Worm (Caenorhabditis elegans): ENCODE data around the gene F09B12.3.

F09B12.3 gene

ce11 chrX:15128184-15128583 lies 30.4 kb upstream of the F09B12.3 start:
- no peak for TF ChIP-seq T07F8.4 (tag; optimal IDR thresholded peaks at IDR 0.05)

DNA sequence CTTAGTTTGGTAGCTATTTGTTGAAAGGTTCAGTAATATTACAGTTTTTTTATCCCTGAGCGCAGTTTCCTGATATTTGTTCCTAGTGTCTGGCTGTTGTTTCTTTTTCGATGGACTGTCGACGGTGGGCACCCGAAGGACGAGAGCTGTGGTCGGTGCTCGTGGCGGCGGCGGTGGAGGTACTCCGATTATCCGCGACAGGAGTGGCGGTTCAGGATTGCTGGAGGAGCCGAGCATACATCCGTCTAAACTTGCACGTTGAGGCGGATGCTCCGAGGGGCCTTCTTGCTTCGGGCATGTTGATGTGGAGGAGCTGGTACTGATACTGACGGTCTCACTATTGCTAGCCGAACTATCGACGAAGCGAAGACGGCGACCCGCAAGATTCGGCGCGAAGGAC lies 29.6 kb upstream of the F09B12.3 start:
- TF ChIP-seq madf-3 (GFP tag; IDR thresholded peaks at IDR 0.05): no peak
- no peak for TF ChIP-seq F49E8.2 (tag; optimal IDR thresholded peaks at IDR 0.05; ENCODE audit: insufficient read depth)
- TF ChIP-seq cebp-2 (GFP tag; IDR thresholded peaks at IDR 0.05): 0 out of 2 replicates have a peak, but pooled peaks have one; percentile 9
- TF ChIP-seq egrh-3 (GFP tag; IDR thresholded peaks at IDR 0.05): peak; percentile 67; the same call in 1 of the 2 replicates
- TF ChIP-seq Y53F4B.3 (GFP tag; IDR thresholded peaks at IDR 0.05): no peak
- TF ChIP-seq unc-130 (GFP tag; optimal IDR thresholded peaks at IDR 0.05): no peak
- TF ChIP-seq zfh-2 (GFP tag; conservative IDR thresholded peaks at IDR 0.05): peak; percentile 76

- TF ChIP-seq ceh-27 (GFP tag; optimal IDR thresholded peaks at IDR 0.05) (no peak), nhr-179 (tag; optimal IDR thresholded peaks at IDR 0.05) (no peak), somi-1 (GFP tag; optimal IDR thresholded peaks at IDR 0.05) (no peak), efl-1 (GFP tag; optimal IDR thresholded peaks at IDR 0.05) (no peak), F55B11.4 (tag; optimal IDR thresholded peaks at IDR 0.05; ENCODE audit: borderline replicate concordance, insufficient read depth) (no peak), ama-1 (optimal IDR thresholded peaks at IDR 0.05) (no peak), ama-1 (GFP tag; optimal IDR thresholded peaks at IDR 0.05) (no peak), akir-1 (GFP tag; optimal IDR thresholded peaks at IDR 0.05) (no peak), cebp-1 (GFP tag; IDR thresholded peaks at IDR 0.05) (no peak), cebp-1 (tag; optimal IDR thresholded peaks at IDR 0.05) (no peak), B0019.2 (GFP tag; conservative IDR thresholded peaks at IDR 0.05) (no peak), bed-1 (GFP tag; IDR thresholded peaks at IDR 0.05) (no peak), hmg-20 (GFP tag; IDR thresholded peaks at IDR 0.05) (no peak), ceh-100 (GFP tag; IDR thresholded peaks at IDR 0.05) (no peak), ztf-22 (GFP tag; optimal IDR thresholded peaks at IDR 0.05) (no peak), nfya-2 (GFP tag; IDR thresholded peaks at IDR 0.05) (no peak), nhr-90 (tag; optimal IDR thresholded peaks at IDR 0.05) (no peak)
These were observed 29.0 kb upstream of the F09B12.3 start for ce11 chrX:15126736-15127135.

DNA sequence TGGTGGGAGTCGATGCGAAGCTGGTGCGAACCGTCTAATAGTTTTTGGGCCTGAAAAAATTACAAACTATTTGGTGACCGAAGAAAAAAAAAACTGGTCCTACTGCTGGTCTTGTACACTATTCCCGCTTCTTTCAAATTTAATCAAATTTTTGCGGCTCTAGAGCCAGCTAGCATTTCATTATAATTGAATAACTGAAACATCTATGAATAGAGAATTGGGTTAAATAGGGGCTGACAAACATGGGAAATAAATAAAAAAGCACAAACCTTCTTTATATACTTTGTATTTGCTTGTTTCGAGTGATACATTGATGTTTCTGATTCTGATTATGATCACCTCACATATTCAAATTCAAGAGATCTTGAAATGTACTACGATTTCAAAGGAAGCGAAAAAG lies 27.4 kb upstream of the F09B12.3 start:
- no peak for TF ChIP-seq K12H6.12 (tag; optimal IDR thresholded peaks at IDR 0.05)
- no peak for TF ChIP-seq ZK185.1 (tag; optimal IDR thresholded peaks at IDR 0.05; ENCODE audit: poor library complexity, severe bottlenecking)
- TF ChIP-seq F57C9.4 (tag; optimal IDR thresholded peaks at IDR 0.05): no peak
- TF ChIP-seq tlf-1 (GFP tag; optimal IDR thresholded peaks at IDR 0.05): no peak
- no peak for TF ChIP-seq chd-7 (tag; optimal IDR thresholded peaks at IDR 0.05)

ce11 chrX:15120545-15120944 lies 22.8 kb upstream of the F09B12.3 start:
- TF ChIP-seq ekl-4 (GFP tag; IDR thresholded peaks at IDR 0.05) (no peak), nfya-1 (tag; optimal IDR thresholded peaks at IDR 0.05; ENCODE audit: borderline replicate concordance, insufficient read depth) (no peak), akir-1 (GFP tag; optimal IDR thresholded peaks at IDR 0.05) (no peak), Y53F4B.3 (GFP tag; IDR thresholded peaks at IDR 0.05) (no peak), bed-2 (GFP tag; IDR thresholded peaks at IDR 0.05) (no peak), cebp-2 (GFP tag; IDR thresholded peaks at IDR 0.05) (no peak), unc-130 (GFP tag; optimal IDR thresholded peaks at IDR 0.05) (no peak)
